Fruit fly (Drosophila melanogaster) whole organism, embryonic: ENCODE data around the gene HDAC3.

Experiments used
- Adf1 ChIP-seq: fragments of 200-800 bp; sonication (Bioruptor generic); IDR thresholded peaks from 2 replicates; pipeline ENCODE4 v1.3.6; 2022; ENCODE audit warnings: missing biosample characterization, missing genetic modification characterization
- BtbVII ChIP-seq: fragments of 200-800 bp; sonication (Bioruptor generic); optimal IDR thresholded peaks from 3 replicates; lab custom pipeline; 2017; ENCODE audit warnings: missing biosample characterization, mild to moderate bottlenecking, missing genetic modification characterization
- C15 ChIP-seq: fragments of 200-800 bp; sonication (Bioruptor generic); IDR thresholded peaks from 3 replicates; pipeline ENCODE4 v1.3.6; 2022; ENCODE audit warnings: missing biosample characterization, missing genetic modification characterization
- CG10366 ChIP-seq: fragments of 200-800 bp; sonication (Bioruptor generic); IDR thresholded peaks from 2 replicates; pipeline ENCODE4 v1.3.6; 2022; ENCODE audit warnings: missing biosample characterization, missing genetic modification characterization
- CG10654 ChIP-seq: fragments of 200-800 bp; sonication (Bioruptor generic); optimal IDR thresholded peaks from 2 replicates; lab custom pipeline; 2016; ENCODE audit warnings: missing biosample characterization, missing genetic modification characterization
- CG10959 ChIP-seq: fragments of 200-800 bp; sonication (Bioruptor generic); IDR thresholded peaks from 2 replicates; pipeline ENCODE4 v1.3.6; 2022; ENCODE audit warnings: missing biosample characterization, missing genetic modification characterization
- CG11085 ChIP-seq: fragments of 200-800 bp; sonication (Bioruptor generic); IDR thresholded peaks from 2 replicates; pipeline ENCODE4 v1.3.6; 2022; ENCODE audit warnings: missing biosample characterization, missing genetic modification characterization
- CG12071 ChIP-seq: fragments of 200-800 bp; sonication (Bioruptor generic); optimal IDR thresholded peaks from 3 replicates; lab custom pipeline; 2018; ENCODE audit warnings: missing biosample characterization, mild to moderate bottlenecking, missing genetic modification characterization
- CG12219 ChIP-seq: fragments of 200-800 bp; sonication (Bioruptor generic); optimal IDR thresholded peaks from 3 replicates; lab custom pipeline; 2018; ENCODE audit warnings: missing biosample characterization, mild to moderate bottlenecking, missing genetic modification characterization
- CG12391 ChIP-seq: fragments of 200-800 bp; sonication (Bioruptor generic); optimal IDR thresholded peaks from 3 replicates; lab custom pipeline; 2018; ENCODE audit warnings: missing biosample characterization, mild to moderate bottlenecking, missing genetic modification characterization, moderate library complexity
- CG13296 ChIP-seq: fragments of 200-800 bp; sonication (Bioruptor generic); optimal IDR thresholded peaks from 3 replicates; lab custom pipeline; 2018; ENCODE audit warnings: missing biosample characterization, mild to moderate bottlenecking, missing genetic modification characterization
- CG13424 ChIP-seq: fragments of 200-800 bp; sonication (Bioruptor generic); optimal IDR thresholded peaks from 2 replicates; lab custom pipeline; 2019; ENCODE audit warnings: missing biosample characterization, mild to moderate bottlenecking, missing genetic modification characterization, moderate library complexity
- CG13894 ChIP-seq: fragments of 200-800 bp; sonication (Bioruptor generic); optimal IDR thresholded peaks from 3 replicates; lab custom pipeline; 2018; ENCODE audit warnings: missing biosample characterization, mild to moderate bottlenecking, missing genetic modification characterization, moderate library complexity
- CG15073 ChIP-seq: fragments of 200-800 bp; sonication (Bioruptor generic); optimal IDR thresholded peaks from 2 replicates; lab custom pipeline; 2016; ENCODE audit warnings: missing biosample characterization, missing genetic modification characterization
- CG18764 ChIP-seq: fragments of 200-800 bp; sonication (Bioruptor generic); optimal IDR thresholded peaks from 3 replicates; lab custom pipeline; 2016; ENCODE audit warnings: missing biosample characterization, missing genetic modification characterization
- CG30431 ChIP-seq: fragments of 200-800 bp; sonication (Bioruptor generic); optimal IDR thresholded peaks from 2 replicates; lab custom pipeline; 2017; ENCODE audit warnings: missing biosample characterization, missing genetic modification characterization
- CG32767 ChIP-seq: fragments of 200-800 bp; sonication (Bioruptor generic); IDR thresholded peaks from 2 replicates; pipeline ENCODE4 v1.3.6; 2022; ENCODE audit warnings: missing biosample characterization, missing genetic modification characterization
- CG32772 ChIP-seq: fragments of 200-800 bp; sonication (Bioruptor generic); IDR thresholded peaks from 2 replicates; pipeline ENCODE4 v1.3.6; 2022; ENCODE audit warnings: missing biosample characterization, missing genetic modification characterization
- CG4820 ChIP-seq: fragments of 200-800 bp; sonication (Bioruptor generic); optimal IDR thresholded peaks from 3 replicates; lab custom pipeline; 2016; ENCODE audit warnings: missing biosample characterization, missing genetic modification characterization
- CG5245 ChIP-seq: fragments of 200-800 bp; sonication (Bioruptor generic); optimal IDR thresholded peaks from 3 replicates; lab custom pipeline; 2016; ENCODE audit warnings: missing biosample characterization, missing genetic modification characterization
- CG5953 ChIP-seq: fragments of 200-800 bp; sonication (Bioruptor generic); IDR thresholded peaks from 2 replicates; pipeline ENCODE4 v1.3.6; 2022; ENCODE audit warnings: missing biosample characterization, missing genetic modification characterization
- CG6654 ChIP-seq: fragments of 200-800 bp; sonication (Bioruptor generic); optimal IDR thresholded peaks from 2 replicates; lab custom pipeline; 2017; ENCODE audit warnings: missing biosample characterization, mild to moderate bottlenecking, missing genetic modification characterization
- CG6689 ChIP-seq: fragments of 200-800 bp; sonication (Bioruptor generic); IDR thresholded peaks from 2 replicates; pipeline ENCODE4 v1.3.6; 2022; ENCODE audit warnings: missing biosample characterization, missing genetic modification characterization
- CG6813 ChIP-seq: fragments of 200-800 bp; sonication (Bioruptor generic); optimal IDR thresholded peaks from 2 replicates; lab custom pipeline; 2017; ENCODE audit warnings: missing biosample characterization, missing genetic modification characterization, mild to moderate bottlenecking, moderate library complexity, missing genetic modification reagents
- CG7839 ChIP-seq: fragments of 200-800 bp; sonication (Bioruptor generic); optimal IDR thresholded peaks from 3 replicates; lab custom pipeline; 2018; ENCODE audit warnings: missing biosample characterization, mild to moderate bottlenecking, missing genetic modification characterization, moderate library complexity
- CG9817 ChIP-seq: fragments of 200-800 bp; sonication (Bioruptor generic); optimal IDR thresholded peaks from 2 replicates; lab custom pipeline; 2018; ENCODE audit warnings: missing biosample characterization, mild to moderate bottlenecking, missing genetic modification characterization, moderate library complexity
- Hmx ChIP-seq: fragments of 200-800 bp; sonication (Bioruptor generic); optimal IDR thresholded peaks from 2 replicates; lab custom pipeline; 2016; ENCODE audit warnings: missing biosample characterization, missing genetic modification characterization
- Hsf ChIP-seq: fragments of 200-800 bp; sonication (Bioruptor generic); optimal IDR thresholded peaks from 3 replicates; lab custom pipeline; 2016; ENCODE audit warnings: missing biosample characterization, missing genetic modification characterization
- Lim3 ChIP-seq: fragments of 200-800 bp; sonication (Bioruptor generic); IDR thresholded peaks from 2 replicates; pipeline ENCODE4 v1.3.6; 2022; ENCODE audit warnings: missing biosample characterization, missing genetic modification characterization
- MBD-R2 ChIP-seq: fragments of 200-800 bp; sonication (Bioruptor generic); IDR thresholded peaks from 2 replicates; pipeline ENCODE4 v1.3.6; 2022; ENCODE audit warnings: missing biosample characterization, missing genetic modification characterization
- NK7.1 ChIP-seq: fragments of 200-800 bp; sonication (Bioruptor generic); optimal IDR thresholded peaks from 3 replicates; lab custom pipeline; 2016; ENCODE audit warnings: missing biosample characterization, missing genetic modification characterization
- NfI ChIP-seq: fragments of 200-800 bp; sonication (Bioruptor generic); optimal IDR thresholded peaks from 3 replicates; lab custom pipeline; 2018; ENCODE audit warnings: missing biosample characterization, mild to moderate bottlenecking, missing genetic modification characterization, moderate library complexity
- Pdp1 ChIP-seq, 2 experiments: fragments of 200-800 bp; sonication (Bioruptor generic); optimal IDR thresholded peaks; 3 replicates each; lab custom pipeline; 2016; ENCODE audit warnings: missing biosample characterization in 2 of 2, missing genetic modification characterization in 2 of 2, mild to moderate bottlenecking in 1 of 2, moderate library complexity in 1 of 2
- Six4 ChIP-seq: fragments of 200-800 bp; sonication (Bioruptor generic); optimal IDR thresholded peaks from 2 replicates; lab custom pipeline; 2016; ENCODE audit warnings: missing biosample characterization, missing genetic modification characterization
- Usf ChIP-seq: fragments of 200-800 bp; sonication (Bioruptor generic); optimal IDR thresholded peaks from 2 replicates; lab custom pipeline; 2017; ENCODE audit warnings: missing genotype, missing biosample characterization, missing genetic modification characterization
- ab ChIP-seq: fragments of 200-800 bp; sonication (Bioruptor generic); optimal IDR thresholded peaks from 2 replicates; lab custom pipeline; 2016; ENCODE audit warnings: missing biosample characterization, missing genetic modification characterization
- bcd ChIP-seq: fragments of 200-800 bp; sonication (Bioruptor generic); optimal IDR thresholded peaks from 2 replicates; lab custom pipeline; 2017; ENCODE audit warnings: missing biosample characterization, mild to moderate bottlenecking, missing genetic modification characterization
- cato ChIP-seq: fragments of 200-800 bp; sonication (Bioruptor generic); optimal IDR thresholded peaks from 2 replicates; lab custom pipeline; 2016; ENCODE audit warnings: missing biosample characterization, missing genetic modification characterization, borderline replicate concordance
- chn ChIP-seq: fragments of 200-800 bp; sonication (Bioruptor generic); optimal IDR thresholded peaks from 2 replicates; lab custom pipeline; 2016; ENCODE audit warnings: missing biosample characterization, missing genetic modification characterization
- danr ChIP-seq: fragments of 200-800 bp; sonication (Bioruptor generic); IDR thresholded peaks from 2 replicates; pipeline ENCODE4 v1.3.6; 2022; ENCODE audit warnings: missing biosample characterization, missing genetic modification characterization
- emc ChIP-seq: fragments of 200-800 bp; sonication (Bioruptor generic); optimal IDR thresholded peaks from 2 replicates; lab custom pipeline; 2016; ENCODE audit warnings: missing biosample characterization, missing genetic modification characterization
- ftz-f1 ChIP-seq: fragments of 200-800 bp; sonication (Bioruptor generic); optimal IDR thresholded peaks from 2 replicates; lab custom pipeline; 2016; ENCODE audit warnings: missing biosample characterization, missing genetic modification characterization
- gcm2 ChIP-seq: fragments of 200-800 bp; sonication (Bioruptor generic); optimal IDR thresholded peaks from 2 replicates; lab custom pipeline; 2016; ENCODE audit warnings: missing biosample characterization, missing genetic modification characterization
- gsb ChIP-seq: fragments of 200-800 bp; sonication (Bioruptor generic); IDR thresholded peaks from 2 replicates; pipeline ENCODE4 v1.3.6; 2022; ENCODE audit warnings: missing biosample characterization, missing genetic modification characterization
- luna ChIP-seq: fragments of 200-800 bp; sonication (Bioruptor generic); optimal IDR thresholded peaks from 2 replicates; lab custom pipeline; 2016; ENCODE audit warnings: missing biosample characterization, missing genetic modification characterization
- mirr ChIP-seq: fragments of 200-800 bp; sonication (Bioruptor generic); optimal IDR thresholded peaks from 3 replicates; lab custom pipeline; 2018; ENCODE audit warnings: missing biosample characterization, mild to moderate bottlenecking, missing genetic modification characterization
- nerfin-2 ChIP-seq: fragments of 200-800 bp; sonication (Bioruptor generic); IDR thresholded peaks from 2 replicates; pipeline ENCODE4 v1.3.6; 2022; ENCODE audit warnings: missing biosample characterization, missing genetic modification characterization; ENCODE audit not compliant: partially characterized antibody
- pho ChIP-seq: fragments of 200-800 bp; sonication (Bioruptor generic); optimal IDR thresholded peaks from 2 replicates; lab custom pipeline; 2016; ENCODE audit warnings: missing biosample characterization, missing genetic modification characterization
- salm ChIP-seq: fragments of 200-800 bp; sonication (Bioruptor generic); optimal IDR thresholded peaks from 2 replicates; lab custom pipeline; 2018; ENCODE audit warnings: missing biosample characterization, mild to moderate bottlenecking, missing genetic modification characterization
- sr ChIP-seq: fragments of 200-800 bp; sonication (Bioruptor generic); IDR thresholded peaks from 3 replicates; pipeline ENCODE4 v1.3.6; 2022; ENCODE audit warnings: missing biosample characterization, missing genetic modification characterization
- tna ChIP-seq: fragments of 200-800 bp; sonication (Bioruptor generic); IDR thresholded peaks from 2 replicates; pipeline ENCODE4 v1.3.6; 2022; ENCODE audit warnings: missing biosample characterization, missing genetic modification characterization; ENCODE audit not compliant: partially characterized antibody

The HDAC3 gene

dm6 chr3R:5466875-5467274 is 7.5 kb downstream of the HDAC3 start, which contains the start of gene RpL35A (continued):
- TF ChIP-seq BtbVII (GFP tag; lab: Kevin White, UChicago): peak; percentile 87
- TF ChIP-seq emc: peak; percentile 12
- TF ChIP-seq ab: no peak
- peak; percentile 82 for TF ChIP-seq CG12071 (GFP tag; lab: Kevin White, UChicago)
- peak; percentile 70 for TF ChIP-seq CG12391 (tag; lab: Kevin White, UChicago)
- no peak for TF ChIP-seq CG6689
- no peak for TF ChIP-seq Six4 (GFP tag; lab: Kevin White, UChicago)
- TF ChIP-seq NK7.1 (GFP tag; lab: Kevin White, UChicago): peak; percentile 50
- TF ChIP-seq CG18764 (GFP tag; lab: Kevin White, UChicago): peak; percentile 48
- TF ChIP-seq CG32767 (GFP tag; lab: Robert Waterston, UW): no peak
- peak; percentile 84 for TF ChIP-seq CG6813 (GFP tag; lab: Kevin White, UChicago)
- TF ChIP-seq nerfin-2 (GFP tag; lab: Robert Waterston, UW): no peak
- no peak; the same call in 1 of the 2 replicates for TF ChIP-seq CG32772 (GFP tag; lab: Robert Waterston, UW)
- TF ChIP-seq CG13296: peak; percentile 93
- peak; percentile 72 for TF ChIP-seq Hsf
- peak; percentile 22 for TF ChIP-seq chn (GFP tag; lab: Kevin White, UChicago)
- peak; percentile 55 for TF ChIP-seq CG6654
- TF ChIP-seq cato (GFP tag; lab: Kevin White, UChicago): no peak
- TF ChIP-seq mirr: peak; percentile 87
- no peak for TF ChIP-seq CG4820 (GFP tag; lab: Kevin White, UChicago)
- peak; percentile 36 for TF ChIP-seq CG13424 (tag; lab: Kevin White, UChicago)
- peak; percentile 34; the same call in 1 of the 2 replicates for TF ChIP-seq CG10366
- no peak for TF ChIP-seq Adf1 (GFP tag; lab: Robert Waterston, UW)
- TF ChIP-seq C15: no peak
- TF ChIP-seq sr (GFP tag; lab: Robert Waterston, UW): peak; percentile 74; the same call in 2 of the 3 replicates
- peak; percentile 41 for TF ChIP-seq CG9817 (tag; lab: Kevin White, UChicago)
- TF ChIP-seq Lim3 (GFP tag; lab: Robert Waterston, UW): no peak
- no peak for TF ChIP-seq Hmx (GFP tag; lab: Kevin White, UChicago)
- TF ChIP-seq pho (GFP tag; lab: Kevin White, UChicago): peak; percentile 33
- peak; percentile 65 for TF ChIP-seq CG7839 (tag; lab: Kevin White, UChicago)
- TF ChIP-seq salm: peak; percentile 64
- no peak for TF ChIP-seq Usf (GFP tag; lab: Kevin White, UChicago)
- TF ChIP-seq tna: no peak
- TF ChIP-seq CG10654 (GFP tag; lab: Kevin White, UChicago): peak; percentile 48
- TF ChIP-seq MBD-R2 (GFP tag; lab: Robert Waterston, UW): peak; percentile 32; the same call in 1 of the 2 replicates
- TF ChIP-seq ftz-f1 (GFP tag; lab: Kevin White, UChicago): no peak
- peak; percentile 21 for TF ChIP-seq CG30431 (GFP tag; lab: Kevin White, UChicago)
- peak; percentile 26 for TF ChIP-seq CG5245
- no peak for TF ChIP-seq danr
- TF ChIP-seq CG5953 (GFP tag; lab: Robert Waterston, UW): peak; percentile 66; the same call in 1 of the 2 replicates
- peak; percentile 56 for TF ChIP-seq CG13894
- TF ChIP-seq bcd: peak; percentile 80
- TF ChIP-seq luna (GFP tag; lab: Kevin White, UChicago): peak; percentile 29
- TF ChIP-seq gsb (GFP tag; lab: Robert Waterston, UW): peak; percentile 27; the same call in 1 of the 2 replicates
- TF ChIP-seq CG12219 (GFP tag; lab: Kevin White, UChicago): peak; percentile 74
- TF ChIP-seq gcm2 (GFP tag; lab: Kevin White, UChicago): peak; percentile 38
- no peak for TF ChIP-seq CG15073
- peak; percentile 87 for TF ChIP-seq NfI (GFP tag; lab: Kevin White, UChicago)
- peak; percentile 21; the same call in 1 of the 2 replicates for TF ChIP-seq CG11085 (GFP tag; lab: Robert Waterston, UW)
- TF ChIP-seq Pdp1 (GFP tag; optimal IDR thresholded peaks at IDR 0.05; lab: Kevin White, UChicago): peak in 1 of 2 experiments; percentile 67
- no peak for TF ChIP-seq CG10959
